Fruit fly (Drosophila melanogaster): Measurements from ENCODE around the gene Ugt307A1.

dm6 chr2L:7032517-7032951 lies 35.2 kb upstream of the Ugt307A1 start, which contains the start of the genes Rab30 and Caper:
- TF ChIP-seq fkh (GFP tag; optimal IDR thresholded peaks at IDR 0.05) (peak; percentile 76), ss (GFP tag; optimal IDR thresholded peaks at IDR 0.05) (no peak), fd59A (GFP tag; optimal IDR thresholded peaks at IDR 0.05) (no peak), CG3919 (GFP tag; optimal IDR thresholded peaks at IDR 0.05) (peak; percentile 35), CG8119 (GFP tag; IDR thresholded peaks at IDR 0.05) (no peak), CG6792 (GFP tag; optimal IDR thresholded peaks at IDR 0.05) (no peak), CG6163 (GFP tag; IDR thresholded peaks at IDR 0.05) (no peak), Ets96B (tag; optimal IDR thresholded peaks at IDR 0.05) (no peak)

Data from whole organism, prepupa.